Worm (Caenorhabditis elegans) whole organism, L2 larva: Measurements from ENCODE around the gene Y39G8B.5.

ENCODE experiments used
- C34F6.9 ChIP-seq: fragments of 150-350 bp; optimal IDR thresholded peaks from 2 replicates; lab custom pipeline; 2014; ENCODE audit warnings: missing biosample characterization, missing genetic modification characterization
- F13H6.1 ChIP-seq: sonication (generic microtip); optimal IDR thresholded peaks from 2 replicates; lab custom pipeline; 2016; ENCODE audit warnings: missing genetic modification characterization, missing compliant biosample characterization
- R02D3.7 ChIP-seq: fragments of 150-350 bp; optimal IDR thresholded peaks from 2 replicates; lab custom pipeline; 2014; ENCODE audit warnings: missing biosample characterization, missing genetic modification characterization
- Y55F3AM.14 ChIP-seq: fragments of 200-800 bp; sonication (Bioruptor generic); optimal IDR thresholded peaks from 2 replicates; lab custom pipeline; 2018; ENCODE audit warnings: mild to moderate bottlenecking, missing genetic modification characterization, missing compliant biosample characterization
- ZK546.5 ChIP-seq: sonication (generic microtip); optimal IDR thresholded peaks from 2 replicates; lab custom pipeline; 2017; ENCODE audit warnings: missing biosample characterization, missing genetic modification characterization
- alr-1 ChIP-seq: fragments of 150-350 bp; optimal IDR thresholded peaks from 2 replicates; lab custom pipeline; 2014; ENCODE audit warnings: missing biosample characterization, missing genetic modification characterization
- aly-2 ChIP-seq: fragments of 150-350 bp; optimal IDR thresholded peaks from 2 replicates; lab custom pipeline; 2014; ENCODE audit warnings: missing biosample characterization, missing genetic modification characterization
- ama-1 ChIP-seq: fragments of 150-350 bp; optimal IDR thresholded peaks from 2 replicates; lab custom pipeline; 2018; ENCODE audit warnings: inconsistent platforms
- blmp-1 ChIP-seq: sonication (generic microtip); optimal IDR thresholded peaks from 2 replicates; lab custom pipeline; 2017; ENCODE audit warnings: missing genetic modification characterization, mild to moderate bottlenecking, missing compliant biosample characterization, antibody characterized with exemption, moderate library complexity; ENCODE audit not compliant: insufficient read depth
- ceh-16 ChIP-seq: fragments of 150-350 bp; optimal IDR thresholded peaks from 2 replicates; lab custom pipeline; 2014; ENCODE audit warnings: missing biosample characterization, missing genetic modification characterization
- ceh-82 ChIP-seq: fragments of 150-350 bp; optimal IDR thresholded peaks from 2 replicates; lab custom pipeline; 2014; ENCODE audit warnings: missing biosample characterization, missing genetic modification characterization
- crh-2 ChIP-seq: sonication (generic microtip); optimal IDR thresholded peaks from 2 replicates; lab custom pipeline; 2017; ENCODE audit warnings: missing biosample characterization, missing genetic modification characterization
- egl-27 ChIP-seq: sonication (generic microtip); optimal IDR thresholded peaks from 3 replicates; lab custom pipeline; 2017; ENCODE audit warnings: missing biosample characterization, missing genetic modification reagents, missing genetic modification characterization
- elt-1 ChIP-seq: fragments of 150-350 bp; optimal IDR thresholded peaks from 2 replicates; lab custom pipeline; 2014; ENCODE audit warnings: missing biosample characterization, missing genetic modification characterization
- fos-1 ChIP-seq: fragments of 150-350 bp; optimal IDR thresholded peaks from 2 replicates; lab custom pipeline; 2014; ENCODE audit warnings: missing biosample characterization, missing genetic modification characterization
- gmeb-1 ChIP-seq: fragments of 150-350 bp; optimal IDR thresholded peaks from 2 replicates; lab custom pipeline; 2014; ENCODE audit warnings: missing biosample characterization, missing genetic modification characterization
- lin-11 ChIP-seq: fragments of 150-350 bp; sonication (generic microtip); optimal IDR thresholded peaks from 2 replicates; lab custom pipeline; 2014; ENCODE audit warnings: missing biosample characterization, missing genetic modification characterization, inconsistent platforms, mixed read lengths
- lin-13 ChIP-seq: fragments of 150-350 bp; optimal IDR thresholded peaks from 2 replicates; lab custom pipeline; 2014; ENCODE audit warnings: missing biosample characterization, missing genetic modification reagents, missing genetic modification characterization
- lin-39 ChIP-seq: fragments of 150-350 bp; optimal IDR thresholded peaks from 2 replicates; lab custom pipeline; 2014; ENCODE audit warnings: missing biosample characterization, missing genetic modification reagents, missing genetic modification characterization
- lsy-2 ChIP-seq, 2 experiments: fragments of 150-350 bp in 1 of 2; sonication (generic microtip) in 1 of 2; optimal IDR thresholded peaks; 2 replicates each; lab custom pipeline; 2014 to 2017; ENCODE audit warnings: missing biosample characterization in 2 of 2, missing genetic modification characterization in 2 of 2
- mab-5 ChIP-seq: fragments of 150-350 bp; optimal IDR thresholded peaks from 2 replicates; lab custom pipeline; 2014; ENCODE audit warnings: missing biosample characterization, missing genetic modification characterization
- mdl-1 ChIP-seq, 2 experiments: fragments of 150-350 bp in 1 of 2; sonication (generic microtip) in 1 of 2; optimal IDR thresholded peaks; 2 replicates each; lab custom pipeline; 2017; ENCODE audit warnings: missing biosample characterization in 2 of 2, missing genetic modification characterization in 2 of 2
- nhr-10 ChIP-seq: sonication (generic microtip); optimal IDR thresholded peaks from 2 replicates; lab custom pipeline; 2017; ENCODE audit warnings: missing biosample characterization, missing genetic modification characterization
- nhr-11 ChIP-seq: fragments of 150-350 bp; optimal IDR thresholded peaks from 2 replicates; lab custom pipeline; 2014; ENCODE audit warnings: missing biosample characterization, missing genetic modification characterization
- nhr-12 ChIP-seq: fragments of 150-350 bp; optimal IDR thresholded peaks from 2 replicates; lab custom pipeline; 2014; ENCODE audit warnings: missing biosample characterization, missing genetic modification characterization
- nhr-129 ChIP-seq: fragments of 150-350 bp; optimal IDR thresholded peaks from 2 replicates; lab custom pipeline; 2014; ENCODE audit warnings: missing biosample characterization, missing genetic modification characterization
- nhr-21 ChIP-seq: fragments of 150-350 bp; optimal IDR thresholded peaks from 2 replicates; lab custom pipeline; 2014; ENCODE audit warnings: missing biosample characterization, missing genetic modification characterization
- nhr-23 ChIP-seq: fragments of 150-350 bp; optimal IDR thresholded peaks from 2 replicates; lab custom pipeline; 2014; ENCODE audit warnings: missing biosample characterization, missing genetic modification reagents, missing genetic modification characterization
- nhr-237 ChIP-seq: fragments of 150-350 bp; optimal IDR thresholded peaks from 2 replicates; lab custom pipeline; 2014; ENCODE audit warnings: missing biosample characterization, missing genetic modification characterization
- nhr-25 ChIP-seq: fragments of 150-350 bp; sonication (generic microtip); optimal IDR thresholded peaks from 3 replicates; lab custom pipeline; 2014; ENCODE audit warnings: missing biosample characterization, missing genetic modification characterization
- nhr-6 ChIP-seq: fragments of 150-350 bp; optimal IDR thresholded peaks from 2 replicates; lab custom pipeline; 2014; ENCODE audit warnings: missing biosample characterization, missing genetic modification characterization
- nhr-77 ChIP-seq: fragments of 150-350 bp; optimal IDR thresholded peaks from 2 replicates; lab custom pipeline; 2014; ENCODE audit warnings: missing biosample characterization, missing genetic modification characterization
- peb-1 ChIP-seq: fragments of 150-350 bp; optimal IDR thresholded peaks from 2 replicates; lab custom pipeline; 2014; ENCODE audit warnings: missing biosample characterization, missing genetic modification characterization
- sem-4 ChIP-seq: fragments of 150-350 bp; optimal IDR thresholded peaks from 2 replicates; lab custom pipeline; 2014; ENCODE audit warnings: missing biosample characterization, missing genetic modification reagents, missing genetic modification characterization
- skn-1 ChIP-seq: sonication (generic microtip); optimal IDR thresholded peaks from 2 replicates; lab custom pipeline; 2017; ENCODE audit warnings: missing biosample characterization, missing genetic modification characterization
- sma-3 ChIP-seq: sonication (generic microtip); optimal IDR thresholded peaks from 2 replicates; lab custom pipeline; 2016; ENCODE audit warnings: missing genetic modification reagents, missing genetic modification characterization, missing compliant biosample characterization
- sma-9 ChIP-seq, 2 experiments: fragments of 150-350 bp in 1 of 2; sonication (generic microtip) in 1 of 2; optimal IDR thresholded peaks; 2 replicates each; lab custom pipeline; 2014 to 2016; ENCODE audit warnings: missing genetic modification characterization in 2 of 2, mild to moderate bottlenecking in 1 of 2, missing biosample characterization in 1 of 2, missing compliant biosample characterization in 1 of 2, missing genetic modification reagents in 1 of 2, moderate library complexity in 1 of 2
- snpc-4 ChIP-seq: fragments of 150-350 bp; optimal IDR thresholded peaks from 2 replicates; lab custom pipeline; 2014; ENCODE audit warnings: missing biosample characterization, missing genetic modification characterization
- unc-39 ChIP-seq: fragments of 150-350 bp; optimal IDR thresholded peaks from 2 replicates; lab custom pipeline; 2014; ENCODE audit warnings: missing biosample characterization, missing genetic modification characterization
- unc-55 ChIP-seq: fragments of 150-350 bp; sonication (generic microtip); optimal IDR thresholded peaks from 3 replicates; lab custom pipeline; 2014; ENCODE audit warnings: missing biosample characterization, missing genetic modification reagents, missing genetic modification characterization
- unc-62 ChIP-seq: fragments of 150-350 bp; optimal IDR thresholded peaks from 2 replicates; lab custom pipeline; 2014; ENCODE audit warnings: missing biosample characterization, missing genetic modification reagents, missing genetic modification characterization
- zag-1 ChIP-seq: fragments of 150-350 bp; optimal IDR thresholded peaks from 2 replicates; lab custom pipeline; 2014; ENCODE audit warnings: missing biosample characterization, missing genetic modification characterization
- ztf-1 ChIP-seq: fragments of 200-800 bp; sonication (Bioruptor generic); conservative IDR thresholded peaks from 2 replicates; pipeline ENCODE4 v1.3.6; 2022; ENCODE audit warnings: missing genetic modification characterization, missing compliant biosample characterization
- ztf-11 ChIP-seq: sonication (generic microtip); optimal IDR thresholded peaks from 2 replicates; lab custom pipeline; 2017; ENCODE audit warnings: missing biosample characterization, missing genetic modification characterization
- ztf-4 ChIP-seq: fragments of 150-350 bp; optimal IDR thresholded peaks from 2 replicates; lab custom pipeline; 2014; ENCODE audit warnings: missing biosample characterization, missing genetic modification characterization

The Y39G8B.5 gene

ce11 chrII:13991741-13992140 lies at the start of gene Y39G8B.5:
TSS of gene Y39G8B.5 (minus strand) at chrII:13991841.
- TF ChIP-seq crh-2 (tag; lab: Kevin White, UChicago), result no peak
- TF ChIP-seq, all 48 proteins: peak for 0

- TF ChIP-seq skn-1 (tag; lab: Kevin White, UChicago) (no peak), ztf-11 (tag; lab: Kevin White, UChicago) (no peak), R02D3.7 (tag; lab: Kevin White, UChicago) (peak; percentile 0), sem-4 (peak; percentile 94), lin-11 (tag; lab: Kevin White, UChicago) (peak; percentile 54), sma-9 (GFP tag; optimal IDR thresholded peaks at IDR 0.05; lab: Kevin White, UChicago) (peak; percentile 98), sma-9 (tag; optimal IDR thresholded peaks at IDR 0.05; lab: Kevin White, UChicago) (no peak), alr-1 (tag; lab: Kevin White, UChicago) (no peak), nhr-21 (tag; lab: Kevin White, UChicago) (peak; percentile 93), nhr-11 (tag; lab: Kevin White, UChicago) (peak; percentile 21), zag-1 (tag; lab: Kevin White, UChicago) (peak; percentile 92), mab-5 (peak; percentile 87), Y55F3AM.14 (GFP tag; lab: Kevin White, UChicago) (peak; percentile 96), nhr-237 (tag; lab: Kevin White, UChicago) (no peak), nhr-6 (peak; percentile 75), crh-2 (tag; lab: Kevin White, UChicago) (peak; percentile 90), ZK546.5 (tag; lab: Kevin White, UChicago) (peak; percentile 29), ceh-82 (peak; percentile 35), nhr-10 (no peak), nhr-129 (peak; percentile 91), lin-39 (tag; lab: Kevin White, UChicago) (no peak), gmeb-1 (peak; percentile 54), ztf-1 (no peak), egl-27 (peak; percentile 89), ceh-16 (tag; lab: Kevin White, UChicago) (peak; percentile 74), unc-39 (tag; lab: Kevin White, UChicago) (peak; percentile 44), peb-1 (tag; lab: Kevin White, UChicago) (no peak), blmp-1 (tag; lab: Kevin White, UChicago) (peak; percentile 60), fos-1 (tag; lab: Kevin White, UChicago) (peak; percentile 67), ama-1 (no peak), snpc-4 (peak; percentile 51), nhr-77 (peak; percentile 84), unc-55 (GFP tag; lab: Kevin White, UChicago) (peak; percentile 80), lin-13 (GFP tag; lab: Kevin White, UChicago) (peak; percentile 79), unc-62 (GFP tag; lab: Kevin White, UChicago) (peak; percentile 67), lsy-2 (tag; optimal IDR thresholded peaks at IDR 0.05; lab: Kevin White, UChicago) (peak; percentile 70 to 92), aly-2 (no peak), nhr-25 (peak; percentile 80), nhr-12 (tag; lab: Kevin White, UChicago) (no peak), elt-1 (tag; lab: Kevin White, UChicago) (no peak), C34F6.9 (tag; lab: Kevin White, UChicago) (peak; percentile 84), ztf-4 (peak; percentile 87), sma-3 (GFP tag; lab: Kevin White, UChicago) (peak; percentile 85), F13H6.1 (tag; lab: Kevin White, UChicago) (peak; percentile 98), mdl-1 (tag; optimal IDR thresholded peaks at IDR 0.05; lab: Kevin White, UChicago) (peak; percentile 96 to 98), nhr-23 (no peak)
These were observed 48.7 kb upstream of the Y39G8B.5 start for ce11 chrII:14040204-14040842.
